Fruit fly (Drosophila melanogaster) whole organism, pupa: Measurements from ENCODE around the gene feo.

Experiments
- CG12605 ChIP-seq: fragments of 200-800 bp; sonication (Bioruptor generic); IDR thresholded peaks from 2 replicates; pipeline ENCODE4 v1.3.6; 2022; ENCODE audit warnings: missing biosample characterization, missing genetic modification characterization
- CG14655 ChIP-seq: fragments of 200-800 bp; sonication (Bioruptor generic); optimal IDR thresholded peaks from 3 replicates; lab custom pipeline; 2017; ENCODE audit warnings: mild to moderate bottlenecking, missing biosample characterization, missing genetic modification reagents, missing genetic modification characterization
- CG15710 ChIP-seq: fragments of 200-800 bp; sonication (Bioruptor generic); optimal IDR thresholded peaks from 2 replicates; lab custom pipeline; 2018; ENCODE audit warnings: missing biosample characterization, mild to moderate bottlenecking, missing genetic modification characterization, moderate library complexity
- CG17806 ChIP-seq: fragments of 200-800 bp; sonication (Bioruptor generic); optimal IDR thresholded peaks from 2 replicates; lab custom pipeline; 2018; ENCODE audit warnings: missing biosample characterization, mild to moderate bottlenecking, missing genetic modification characterization, moderate library complexity
- CG34367 ChIP-seq: fragments of 200-800 bp; sonication (Bioruptor generic); optimal IDR thresholded peaks from 2 replicates; lab custom pipeline; 2018; ENCODE audit warnings: missing biosample characterization, mild to moderate bottlenecking, missing genetic modification characterization
- CG8301 ChIP-seq: fragments of 200-800 bp; sonication (Bioruptor generic); optimal IDR thresholded peaks from 2 replicates; lab custom pipeline; 2018; ENCODE audit warnings: missing biosample characterization, mild to moderate bottlenecking, missing genetic modification characterization
- EcR ChIP-seq: fragments of 200-800 bp; sonication (Bioruptor generic); optimal IDR thresholded peaks from 3 replicates; lab custom pipeline; 2019; ENCODE audit warnings: missing biosample characterization, missing genetic modification characterization, mild to moderate bottlenecking, moderate library complexity, missing genetic modification reagents
- Pif1A ChIP-seq: fragments of 200-800 bp; sonication (Bioruptor generic); optimal IDR thresholded peaks from 3 replicates; lab custom pipeline; 2016; ENCODE audit warnings: missing biosample characterization, missing genetic modification characterization
- Snoo ChIP-seq: fragments of 200-800 bp; sonication (Bioruptor generic); optimal IDR thresholded peaks from 3 replicates; lab custom pipeline; 2017; ENCODE audit warnings: missing biosample characterization, mild to moderate bottlenecking, missing genetic modification characterization, inconsistent platforms
- fd96Ca ChIP-seq: fragments of 200-800 bp; sonication (Bioruptor generic); IDR thresholded peaks from 3 replicates; pipeline ENCODE4 v1.3.6; 2022; ENCODE audit warnings: missing biosample characterization, missing genetic modification characterization
- rn ChIP-seq: fragments of 200-800 bp; sonication (Bioruptor generic); IDR thresholded peaks from 2 replicates; pipeline ENCODE4 v1.3.6; 2022; ENCODE audit warnings: missing biosample characterization, missing genetic modification characterization

DNA sequence GAGAGGGAATG is 7.4 kb downstream of the feo start, which contains the start of gene Pgls:
- TF ChIP-seq CG8301 (tag; lab: Kevin White, UChicago) (no peak), EcR (GFP tag; lab: Kevin White, UChicago) (no peak), Snoo (tag; lab: Kevin White, UChicago) (no peak), rn (GFP tag; lab: Robert Waterston, UW) (no peak), fd96Ca (GFP tag; lab: Robert Waterston, UW) (no peak), Pif1A (no peak), CG12605 (GFP tag; lab: Robert Waterston, UW) (no peak), CG17806 (tag; lab: Kevin White, UChicago) (no peak), CG15710 (tag; lab: Kevin White, UChicago) (no peak), CG34367 (tag; lab: Kevin White, UChicago) (no peak), CG14655 (GFP tag; lab: Kevin White, UChicago) (no peak)
